Worm (Caenorhabditis elegans) whole organism, L2 larva: ENCODE measurements around the gene ptpn-22.

ENCODE experiments used
- R02D3.7 ChIP-seq: fragments of 150-350 bp; optimal IDR thresholded peaks from 2 replicates; lab custom pipeline; 2014; ENCODE audit warnings: missing biosample characterization, missing genetic modification characterization
- dmd-4 ChIP-seq: sonication (generic microtip); optimal IDR thresholded peaks from 2 replicates; lab custom pipeline; 2017; ENCODE audit warnings: missing biosample characterization, missing genetic modification characterization
- elt-1 ChIP-seq: fragments of 150-350 bp; optimal IDR thresholded peaks from 2 replicates; lab custom pipeline; 2014; ENCODE audit warnings: missing biosample characterization, missing genetic modification characterization
- elt-3 ChIP-seq: sonication (generic microtip); optimal IDR thresholded peaks from 2 replicates; lab custom pipeline; 2017; ENCODE audit warnings: missing biosample characterization, missing genetic modification characterization
- lin-11 ChIP-seq: fragments of 150-350 bp; sonication (generic microtip); optimal IDR thresholded peaks from 2 replicates; lab custom pipeline; 2014; ENCODE audit warnings: missing biosample characterization, missing genetic modification characterization, inconsistent platforms, mixed read lengths
- lin-39 ChIP-seq: fragments of 150-350 bp; optimal IDR thresholded peaks from 2 replicates; lab custom pipeline; 2014; ENCODE audit warnings: missing biosample characterization, missing genetic modification reagents, missing genetic modification characterization
- nhr-12 ChIP-seq: fragments of 150-350 bp; optimal IDR thresholded peaks from 2 replicates; lab custom pipeline; 2014; ENCODE audit warnings: missing biosample characterization, missing genetic modification characterization
- nhr-237 ChIP-seq: fragments of 150-350 bp; optimal IDR thresholded peaks from 2 replicates; lab custom pipeline; 2014; ENCODE audit warnings: missing biosample characterization, missing genetic modification characterization
- nhr-6 ChIP-seq: fragments of 150-350 bp; optimal IDR thresholded peaks from 2 replicates; lab custom pipeline; 2014; ENCODE audit warnings: missing biosample characterization, missing genetic modification characterization
- nhr-77 ChIP-seq: fragments of 150-350 bp; optimal IDR thresholded peaks from 2 replicates; lab custom pipeline; 2014; ENCODE audit warnings: missing biosample characterization, missing genetic modification characterization
- snpc-4 ChIP-seq: fragments of 150-350 bp; optimal IDR thresholded peaks from 2 replicates; lab custom pipeline; 2014; ENCODE audit warnings: missing biosample characterization, missing genetic modification characterization
- unc-39 ChIP-seq: fragments of 150-350 bp; optimal IDR thresholded peaks from 2 replicates; lab custom pipeline; 2014; ENCODE audit warnings: missing biosample characterization, missing genetic modification characterization
- zag-1 ChIP-seq: fragments of 150-350 bp; optimal IDR thresholded peaks from 2 replicates; lab custom pipeline; 2014; ENCODE audit warnings: missing biosample characterization, missing genetic modification characterization

DNA sequence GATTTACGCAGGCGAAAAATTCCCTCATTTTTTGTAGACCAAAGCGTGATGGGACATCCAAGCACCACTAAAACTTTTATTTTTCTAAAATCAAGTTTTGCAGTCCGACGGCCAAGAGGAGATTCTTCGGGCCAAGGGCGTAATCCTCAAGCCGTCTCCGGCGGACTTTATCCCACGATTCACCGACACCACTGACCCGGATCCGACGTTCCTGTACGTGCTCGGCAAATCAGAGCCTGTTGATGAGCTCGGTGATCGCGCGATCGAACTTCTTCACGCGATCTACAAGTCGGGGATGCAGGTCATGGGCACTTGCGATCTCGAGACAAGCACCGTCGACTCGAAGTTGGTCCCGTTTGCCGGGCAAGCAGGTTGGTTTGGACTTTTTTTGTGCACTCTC is 26.4 kb downstream of the ptpn-22 start:
- TF ChIP-seq unc-39 (no peak), nhr-77 (tag; lab: Kevin White, UChicago) (no peak), snpc-4 (no peak), nhr-6 (no peak), lin-39 (tag; lab: Kevin White, UChicago) (no peak), zag-1 (tag; lab: Kevin White, UChicago) (no peak), lin-11 (tag; lab: Kevin White, UChicago) (no peak), nhr-237 (no peak), elt-1 (tag; lab: Kevin White, UChicago) (no peak), dmd-4 (tag; lab: Kevin White, UChicago) (no peak), nhr-12 (tag; lab: Kevin White, UChicago) (no peak), R02D3.7 (tag; lab: Kevin White, UChicago) (no peak), elt-3 (no peak)
